Fruit fly (Drosophila melanogaster) whole organism, embryonic: ENCODE results near the gene CG5805.

Experiments used
- CG10321 ChIP-seq: fragments of 200-800 bp; sonication (Bioruptor generic); IDR thresholded peaks from 2 replicates; pipeline ENCODE4 v1.3.6; 2022; ENCODE audit warnings: missing biosample characterization, missing genetic modification characterization
- CG10366 ChIP-seq: fragments of 200-800 bp; sonication (Bioruptor generic); IDR thresholded peaks from 2 replicates; pipeline ENCODE4 v1.3.6; 2022; ENCODE audit warnings: missing biosample characterization, missing genetic modification characterization
- CG10565 ChIP-seq: fragments of 200-800 bp; sonication (Bioruptor generic); optimal IDR thresholded peaks from 3 replicates; lab custom pipeline; 2016; ENCODE audit warnings: missing biosample characterization, mild to moderate bottlenecking, missing genetic modification characterization
- CG12299 ChIP-seq: fragments of 200-800 bp; sonication (Bioruptor generic); optimal IDR thresholded peaks from 2 replicates; lab custom pipeline; 2018; ENCODE audit warnings: missing biosample characterization, mild to moderate bottlenecking, missing genetic modification characterization
- CG12391 ChIP-seq: fragments of 200-800 bp; sonication (Bioruptor generic); optimal IDR thresholded peaks from 3 replicates; lab custom pipeline; 2018; ENCODE audit warnings: missing biosample characterization, mild to moderate bottlenecking, missing genetic modification characterization, moderate library complexity
- CG12769 ChIP-seq: fragments of 200-800 bp; sonication (Bioruptor generic); optimal IDR thresholded peaks from 2 replicates; lab custom pipeline; 2019; ENCODE audit warnings: missing biosample characterization, mild to moderate bottlenecking, missing genetic modification characterization, moderate library complexity
- CG13424 ChIP-seq: fragments of 200-800 bp; sonication (Bioruptor generic); optimal IDR thresholded peaks from 2 replicates; lab custom pipeline; 2019; ENCODE audit warnings: missing biosample characterization, mild to moderate bottlenecking, missing genetic modification characterization, moderate library complexity
- CG13894 ChIP-seq: fragments of 200-800 bp; sonication (Bioruptor generic); optimal IDR thresholded peaks from 3 replicates; lab custom pipeline; 2018; ENCODE audit warnings: missing biosample characterization, mild to moderate bottlenecking, missing genetic modification characterization, moderate library complexity
- CG1529 ChIP-seq: fragments of 200-800 bp; sonication (Bioruptor generic); optimal IDR thresholded peaks from 3 replicates; lab custom pipeline; 2018; ENCODE audit warnings: missing biosample characterization, missing genetic modification characterization
- CG16779 ChIP-seq: fragments of 200-800 bp; sonication (Bioruptor generic); IDR thresholded peaks from 2 replicates; pipeline ENCODE4 v1.3.6; 2022; ENCODE audit warnings: missing biosample characterization, missing genetic modification characterization
- CG16863 ChIP-seq: fragments of 200-800 bp; sonication (Bioruptor generic); optimal IDR thresholded peaks from 3 replicates; lab custom pipeline; 2016; ENCODE audit warnings: missing biosample characterization, missing genetic modification characterization
- CG18476 ChIP-seq: fragments of 200-800 bp; sonication (Bioruptor generic); optimal IDR thresholded peaks from 2 replicates; lab custom pipeline; 2016; ENCODE audit warnings: missing biosample characterization, mild to moderate bottlenecking, missing genetic modification characterization
- CG30403 ChIP-seq: fragments of 200-800 bp; sonication (Bioruptor generic); optimal IDR thresholded peaks from 3 replicates; lab custom pipeline; 2016; ENCODE audit warnings: missing biosample characterization, missing genetic modification characterization
- CG34224 ChIP-seq: fragments of 200-800 bp; sonication (Bioruptor generic); IDR thresholded peaks from 3 replicates; pipeline ENCODE4 v1.3.6; 2022; ENCODE audit warnings: missing biosample characterization, missing genetic modification characterization; ENCODE audit not compliant: partially characterized antibody
- CG43689 ChIP-seq: fragments of 200-800 bp; sonication (Bioruptor generic); IDR thresholded peaks from 2 replicates; pipeline ENCODE4 v1.3.6; 2022; ENCODE audit warnings: missing biosample characterization, missing genetic modification characterization
- CG5245 ChIP-seq: fragments of 200-800 bp; sonication (Bioruptor generic); optimal IDR thresholded peaks from 3 replicates; lab custom pipeline; 2016; ENCODE audit warnings: missing biosample characterization, missing genetic modification characterization
- CG6791 ChIP-seq: fragments of 200-800 bp; sonication (Bioruptor generic); IDR thresholded peaks from 3 replicates; pipeline ENCODE4 v1.3.6; 2022; ENCODE audit warnings: missing biosample characterization, missing genetic modification characterization; ENCODE audit not compliant: partially characterized antibody
- CG8089 ChIP-seq: fragments of 200-800 bp; sonication (Bioruptor generic); optimal IDR thresholded peaks from 3 replicates; lab custom pipeline; 2016; ENCODE audit warnings: missing biosample characterization, missing genetic modification characterization
- CG8944 ChIP-seq: fragments of 200-800 bp; sonication (Bioruptor generic); optimal IDR thresholded peaks from 3 replicates; lab custom pipeline; 2016; ENCODE audit warnings: missing biosample characterization, missing genetic modification characterization
- Dad ChIP-seq: fragments of 200-800 bp; sonication (Bioruptor generic); optimal IDR thresholded peaks from 3 replicates; lab custom pipeline; 2016; ENCODE audit warnings: missing biosample characterization, missing genetic modification characterization
- Doc3 ChIP-seq: fragments of 200-800 bp; sonication (Bioruptor generic); IDR thresholded peaks from 3 replicates; pipeline ENCODE4 v1.3.6; 2022; ENCODE audit warnings: missing biosample characterization, missing genetic modification characterization; ENCODE audit not compliant: partially characterized antibody
- Fer2 ChIP-seq: fragments of 200-800 bp; sonication (Bioruptor generic); optimal IDR thresholded peaks from 2 replicates; lab custom pipeline; 2018; ENCODE audit warnings: missing biosample characterization, mild to moderate bottlenecking, missing genetic modification characterization, moderate library complexity
- Gsc ChIP-seq: fragments of 200-800 bp; sonication (Bioruptor generic); IDR thresholded peaks from 2 replicates; pipeline ENCODE4 v1.3.6; 2022; ENCODE audit warnings: missing biosample characterization, missing genetic modification characterization
- Gug ChIP-seq: fragments of 200-800 bp; sonication (Bioruptor generic); IDR thresholded peaks from 4 replicates; pipeline ENCODE4 v1.3.6; 2022; ENCODE audit warnings: missing biosample characterization, missing genetic modification characterization
- Hmr ChIP-seq: fragments of 200-800 bp; sonication (Bioruptor generic); optimal IDR thresholded peaks from 3 replicates; lab custom pipeline; 2017; ENCODE audit warnings: mild to moderate bottlenecking, missing biosample characterization, missing genetic modification reagents, missing genetic modification characterization
- Lhr ChIP-seq: fragments of 200-800 bp; sonication (Bioruptor generic); optimal IDR thresholded peaks from 3 replicates; lab custom pipeline; 2017; ENCODE audit warnings: mild to moderate bottlenecking, missing biosample characterization, missing genetic modification reagents, missing genetic modification characterization
- Nf-YC ChIP-seq: fragments of 200-800 bp; optimal IDR thresholded peaks from 3 replicates; lab custom pipeline; 2019; ENCODE audit warnings: missing biosample characterization, mild to moderate bottlenecking, missing genetic modification characterization, moderate library complexity
- Xbp1 ChIP-seq: fragments of 200-800 bp; sonication (Bioruptor generic); optimal IDR thresholded peaks from 3 replicates; lab custom pipeline; 2016; ENCODE audit warnings: missing biosample characterization, mild to moderate bottlenecking, missing genetic modification characterization
- crc ChIP-seq: fragments of 200-800 bp; sonication (Bioruptor generic); optimal IDR thresholded peaks from 2 replicates; lab custom pipeline; 2016; ENCODE audit warnings: missing biosample characterization, missing genetic modification characterization
- croc ChIP-seq: fragments of 200-800 bp; sonication (Bioruptor generic); conservative IDR thresholded peaks from 3 replicates; pipeline ENCODE4 v1.3.6; 2022; ENCODE audit warnings: missing biosample characterization, missing genetic modification characterization
- da ChIP-seq: fragments of 200-800 bp; sonication (Bioruptor generic); optimal IDR thresholded peaks from 2 replicates; lab custom pipeline; 2016; ENCODE audit warnings: missing biosample characterization, missing genetic modification characterization
- dati ChIP-seq: fragments of 200-800 bp; sonication (Bioruptor generic); IDR thresholded peaks from 2 replicates; pipeline ENCODE4 v1.3.6; 2022; ENCODE audit warnings: missing biosample characterization, missing genetic modification characterization
- dpn ChIP-seq, 2 experiments: fragments of 200-800 bp; sonication (Bioruptor generic); optimal IDR thresholded peaks; 3 replicates each; lab custom pipeline; 2016; ENCODE audit warnings: missing biosample characterization in 2 of 2, missing genetic modification characterization in 2 of 2
- eyg ChIP-seq: fragments of 200-800 bp; sonication (Bioruptor generic); optimal IDR thresholded peaks from 3 replicates; lab custom pipeline; 2016; ENCODE audit warnings: missing biosample characterization, missing genetic modification characterization
- fd102C ChIP-seq: fragments of 200-800 bp; sonication (Bioruptor generic); optimal IDR thresholded peaks from 2 replicates; lab custom pipeline; 2018; ENCODE audit warnings: missing biosample characterization, mild to moderate bottlenecking, missing genetic modification characterization, moderate library complexity
- fd64A ChIP-seq: fragments of 200-800 bp; sonication (Bioruptor generic); optimal IDR thresholded peaks from 3 replicates; lab custom pipeline; 2018; ENCODE audit warnings: missing biosample characterization, mild to moderate bottlenecking, missing genetic modification characterization
- ind ChIP-seq: fragments of 200-800 bp; sonication (Bioruptor generic); optimal IDR thresholded peaks from 3 replicates; lab custom pipeline; 2016; ENCODE audit warnings: missing biosample characterization, missing genetic modification characterization
- insv ChIP-seq, 2 experiments: fragments of 200-800 bp; sonication (Bioruptor generic); optimal IDR thresholded peaks; 3 replicates each; lab custom pipeline; 2016 to 2018; ENCODE audit warnings: missing biosample characterization in 2 of 2, missing genetic modification characterization in 2 of 2
- inv ChIP-seq: fragments of 200-800 bp; sonication (Bioruptor generic); IDR thresholded peaks from 2 replicates; pipeline ENCODE4 v1.3.6; 2022; ENCODE audit warnings: missing biosample characterization, missing genetic modification characterization; ENCODE audit not compliant: partially characterized antibody
- lmd ChIP-seq: fragments of 200-800 bp; sonication (Bioruptor generic); IDR thresholded peaks from 2 replicates; pipeline ENCODE4 v1.3.6; 2022; ENCODE audit warnings: missing biosample characterization, missing genetic modification characterization
- mam ChIP-seq: fragments of 200-800 bp; sonication (Bioruptor generic); optimal IDR thresholded peaks from 3 replicates; lab custom pipeline; 2016; ENCODE audit warnings: missing biosample characterization, missing genetic modification characterization
- nmo ChIP-seq: fragments of 200-800 bp; sonication (Bioruptor generic); optimal IDR thresholded peaks from 2 replicates; lab custom pipeline; 2018; ENCODE audit warnings: missing biosample characterization, mild to moderate bottlenecking, missing genetic modification characterization, moderate library complexity
- pzg ChIP-seq: fragments of 200-800 bp; sonication (Bioruptor generic); optimal IDR thresholded peaks from 3 replicates; lab custom pipeline; 2018; ENCODE audit warnings: missing biosample characterization, mild to moderate bottlenecking, missing genetic modification characterization, moderate library complexity
- rib ChIP-seq: fragments of 200-800 bp; sonication (Bioruptor generic); IDR thresholded peaks from 2 replicates; pipeline ENCODE4 v1.3.6; 2022; ENCODE audit warnings: missing biosample characterization, missing genetic modification characterization
- sd ChIP-seq: fragments of 200-800 bp; sonication (Bioruptor generic); optimal IDR thresholded peaks from 3 replicates; lab custom pipeline; 2018; ENCODE audit warnings: missing biosample characterization, mild to moderate bottlenecking, missing genetic modification characterization, moderate library complexity
- sens ChIP-seq: fragments of 200-800 bp; sonication (Bioruptor generic); peaks from one replicate; lab custom pipeline; 2016; ENCODE audit warnings: missing biosample characterization, missing genetic modification characterization
- shn ChIP-seq: fragments of 200-800 bp; sonication (Bioruptor generic); optimal IDR thresholded peaks from 3 replicates; lab custom pipeline; 2016; ENCODE audit warnings: missing biosample characterization, missing genetic modification characterization
- ttk ChIP-seq: fragments of 200-800 bp; sonication (Bioruptor generic); IDR thresholded peaks from 2 replicates; pipeline ENCODE4 v2.1.2; 2022; ENCODE audit warnings: missing biosample characterization, missing genetic modification characterization
- twi ChIP-seq: fragments of 200-800 bp; optimal IDR thresholded peaks from 2 replicates; lab custom pipeline; 2019; ENCODE audit warnings: missing biosample characterization, mild to moderate bottlenecking, missing genetic modification characterization, moderate library complexity
- yki ChIP-seq: fragments of >200 bp; optimal IDR thresholded peaks from 3 replicates; lab custom pipeline; 2018

CG5805 gene

DNA sequence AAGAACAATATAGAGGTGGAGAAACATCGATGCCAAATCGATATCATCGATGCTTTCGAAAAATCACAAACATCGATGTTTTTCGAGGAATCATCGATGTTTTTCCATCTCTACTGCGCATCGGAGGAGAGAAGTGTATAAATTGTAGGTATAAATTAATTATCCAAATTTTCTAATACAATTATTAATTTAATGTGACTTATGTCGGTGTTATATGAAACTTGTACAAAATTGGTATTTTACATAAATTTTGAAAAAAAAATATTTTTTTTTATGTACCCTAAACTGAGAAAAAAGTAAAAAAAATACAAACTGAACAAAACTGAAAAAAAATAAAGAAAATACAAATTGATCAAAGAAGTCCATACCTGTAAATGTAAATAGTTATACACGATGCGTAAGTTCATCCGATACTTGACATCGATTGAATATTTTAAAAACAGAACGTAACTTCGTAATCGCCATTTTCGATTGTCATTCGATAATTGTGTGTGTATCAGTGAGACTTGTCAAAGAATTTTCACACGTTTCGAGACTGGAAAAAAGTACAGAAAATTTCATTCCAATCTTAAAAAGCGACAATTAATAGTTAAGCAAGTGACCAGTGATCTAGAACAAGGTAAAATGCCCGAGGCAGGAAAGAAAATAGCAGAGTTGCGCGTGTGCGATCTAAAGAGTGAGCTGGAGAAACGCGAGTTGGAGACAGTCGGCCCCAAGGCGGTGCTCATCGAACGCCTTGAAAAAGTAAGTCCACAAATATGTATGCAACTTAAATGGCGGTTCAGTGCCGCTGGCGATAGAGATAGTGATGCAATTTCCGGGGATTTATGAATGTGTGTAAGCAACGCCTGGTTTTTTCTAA is 30.0 kb upstream of the CG5805 start, which contains the start of the genes CG5808 and Saf-B (continued):
- TF ChIP-seq Lhr (GFP tag; lab: Kevin White, UChicago) (peak; percentile 59), CG1529 (GFP tag; lab: Kevin White, UChicago) (no peak), Hmr (GFP tag; lab: Kevin White, UChicago) (no peak), CG10321 (GFP tag; lab: Robert Waterston, UW) (no peak), CG30403 (GFP tag; lab: Kevin White, UChicago) (peak; percentile 57), CG12299 (tag; lab: Kevin White, UChicago) (no peak), inv (GFP tag; lab: Robert Waterston, UW) (peak; percentile 75), CG12391 (tag; lab: Kevin White, UChicago) (peak; percentile 69), CG12769 (tag; lab: Kevin White, UChicago) (no peak), CG13424 (tag; lab: Kevin White, UChicago) (peak; percentile 30), CG10366 (no peak), rib (GFP tag; lab: Robert Waterston, UW) (no peak), crc (GFP tag; lab: Kevin White, UChicago) (no peak), Gsc (GFP tag; lab: Robert Waterston, UW) (no peak), sd (no peak), CG18476 (GFP tag; lab: Kevin White, UChicago) (peak; percentile 59), fd64A (GFP tag; lab: Kevin White, UChicago) (no peak), Xbp1 (peak; percentile 39), da (no peak), twi (tag; lab: Kevin White, UChicago) (no peak), CG43689 (no peak), lmd (GFP tag; lab: Robert Waterston, UW) (peak; percentile 57), mam (GFP tag; lab: Kevin White, UChicago) (no peak), sens (peak; percentile 36), dpn (GFP tag; optimal IDR thresholded peaks at IDR 0.05; lab: Kevin White, UChicago) (peak in 1 of 2 experiments; percentile 32), CG8089 (GFP tag; lab: Kevin White, UChicago) (no peak), shn (GFP tag; lab: Kevin White, UChicago) (no peak), pzg (GFP tag; lab: Kevin White, UChicago) (peak; percentile 29), eyg (no peak), ind (GFP tag; lab: Kevin White, UChicago) (peak; percentile 72), Dad (GFP tag; lab: Kevin White, UChicago) (no peak), dati (GFP tag; lab: Robert Waterston, UW) (no peak), CG13894 (tag; lab: Kevin White, UChicago) (no peak), insv (GFP tag; optimal IDR thresholded peaks at IDR 0.05; lab: Kevin White, UChicago) (no peak), CG34224 (GFP tag; lab: Robert Waterston, UW) (peak; percentile 85), CG10565 (GFP tag; lab: Kevin White, UChicago) (no peak), ttk (GFP tag; lab: Robert Waterston, UW) (no peak), Gug (GFP tag; lab: Robert Waterston, UW) (no peak), yki (lab: Kevin White, UChicago) (no peak), CG6791 (peak; percentile 89), CG5245 (peak; percentile 57), nmo (GFP tag; lab: Kevin White, UChicago) (peak; percentile 85), fd102C (GFP tag; lab: Kevin White, UChicago) (no peak), Fer2 (tag; lab: Kevin White, UChicago) (no peak), CG8944 (no peak), CG16779 (GFP tag; lab: Robert Waterston, UW) (no peak), CG16863 (GFP tag; lab: Kevin White, UChicago) (no peak), Nf-YC (tag; lab: Kevin White, UChicago) (no peak), croc (no peak), Doc3 (peak; percentile 79)
